Worm (Caenorhabditis elegans): ENCODE data around the gene F44D12.2.
"Not testable (repeated sequence)": the region's sequence is repeated elsewhere in the genome, so short reads cannot be mapped to it uniquely, and the experiment has no call there.

Gene F44D12.2

ce11 chrIV:10028779-10029178 lies 11.2 kb upstream of the F44D12.2 start, which contains the start of the genes F44D12.16 and msd-2:
Gene F44D12.16 (plus strand): TSS chrIV:10029079.
Gene msd-2 (plus strand): TSS chrIV:10029083.
- not testable (repeated sequence) for TF ChIP-seq ama-1 (optimal IDR thresholded peaks at IDR 0.05); nhr-28 (tag; optimal IDR thresholded peaks at IDR 0.05); nhr-77 (tag; optimal IDR thresholded peaks at IDR 0.05)

DNA sequence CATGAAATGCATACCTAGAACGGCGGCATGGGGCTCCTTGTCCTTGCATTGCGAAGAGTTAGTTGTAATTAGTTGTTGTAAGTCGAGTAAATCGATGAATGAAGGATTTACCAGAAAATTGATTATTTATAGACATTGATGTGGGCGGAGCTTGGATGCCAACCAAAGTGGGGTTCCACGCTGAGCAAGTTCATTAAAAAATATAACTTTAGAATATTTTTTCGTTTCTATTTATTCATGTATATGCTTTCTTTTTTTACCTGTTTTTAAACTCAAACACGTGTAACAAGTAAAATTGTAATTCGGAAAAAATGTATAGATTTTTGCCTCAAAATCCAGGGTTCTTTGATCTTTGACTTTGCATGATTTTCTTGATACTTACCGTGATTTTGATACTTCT lies 10.0 kb upstream of the F44D12.2 start, which contains the start of gene gipc-2:
TSS of gene gipc-2 (minus strand) at position 101 of the 400 bp plus-strand sequence.
- no peak for TF ChIP-seq ztf-4 (tag; optimal IDR thresholded peaks at IDR 0.05)
- no peak for TF ChIP-seq elt-1 (tag; optimal IDR thresholded peaks at IDR 0.05)
- no peak for TF ChIP-seq lsy-12 (tag; optimal IDR thresholded peaks at IDR 0.05)
- TF ChIP-seq egl-27 (tag; optimal IDR thresholded peaks at IDR 0.05) = no peak
- no peak for TF ChIP-seq R02D3.7 (tag; optimal IDR thresholded peaks at IDR 0.05)
- TF ChIP-seq nhr-25 (tag; optimal IDR thresholded peaks at IDR 0.05) = no peak
- TF ChIP-seq nhr-76 (tag; optimal IDR thresholded peaks at IDR 0.05) = no peak
- no peak for TF ChIP-seq unc-62 (GFP tag; optimal IDR thresholded peaks at IDR 0.05)
- no peak for TF ChIP-seq ama-1 (optimal IDR thresholded peaks at IDR 0.05)
- no peak for TF ChIP-seq ceh-9 (tag; optimal IDR thresholded peaks at IDR 0.05)
- TF ChIP-seq zag-1 (tag; optimal IDR thresholded peaks at IDR 0.05) = no peak
- TF ChIP-seq lin-39 (tag; optimal IDR thresholded peaks at IDR 0.05) = no peak
- no peak for TF ChIP-seq pha-4 (tag; optimal IDR thresholded peaks at IDR 0.05)
- TF ChIP-seq snpc-4 (tag; optimal IDR thresholded peaks at IDR 0.05) = no peak
- TF ChIP-seq mml-1 (tag; optimal IDR thresholded peaks at IDR 0.05) = no peak
- no peak for TF ChIP-seq nfya-1 (tag; optimal IDR thresholded peaks at IDR 0.05; ENCODE audit: insufficient read depth)
- no peak for TF ChIP-seq ceh-28 (tag; optimal IDR thresholded peaks at IDR 0.05)
- TF ChIP-seq ZK546.5 (tag; optimal IDR thresholded peaks at IDR 0.05) = no peak
- TF ChIP-seq fos-1 (tag; optimal IDR thresholded peaks at IDR 0.05) = no peak
- TF ChIP-seq elt-2 (tag; optimal IDR thresholded peaks at IDR 0.05) = no peak

- no peak for TF ChIP-seq pha-4 (tag; optimal IDR thresholded peaks at IDR 0.05)
- TF ChIP-seq nhr-23 (tag; optimal IDR thresholded peaks at IDR 0.05) = no peak
- TF ChIP-seq aly-2 (tag; optimal IDR thresholded peaks at IDR 0.05) = no peak
- TF ChIP-seq daf-12 (tag; optimal IDR thresholded peaks at IDR 0.05) = no peak
- TF ChIP-seq nhr-76 (tag; optimal IDR thresholded peaks at IDR 0.05) = no peak
- no peak for TF ChIP-seq nhr-43 (tag; optimal IDR thresholded peaks at IDR 0.05; ENCODE audit: poor library complexity, severe bottlenecking)
- TF ChIP-seq zag-1 (tag; optimal IDR thresholded peaks at IDR 0.05) = no peak
- TF ChIP-seq ztf-4 (tag; optimal IDR thresholded peaks at IDR 0.05) = no peak
- TF ChIP-seq fkh-2 (tag; optimal IDR thresholded peaks at IDR 0.05) = no peak
- no peak for TF ChIP-seq lin-15B (tag; optimal IDR thresholded peaks at IDR 0.05)
- TF ChIP-seq nhr-67 (tag; optimal IDR thresholded peaks at IDR 0.05) = no peak
- no peak for TF ChIP-seq elt-1 (tag; optimal IDR thresholded peaks at IDR 0.05)
- no peak for TF ChIP-seq snpc-4 (tag; optimal IDR thresholded peaks at IDR 0.05)
- TF ChIP-seq nhr-12 (tag; optimal IDR thresholded peaks at IDR 0.05) = no peak
- TF ChIP-seq ama-1 (optimal IDR thresholded peaks at IDR 0.05) = no peak
- no peak for TF ChIP-seq egl-27 (tag; optimal IDR thresholded peaks at IDR 0.05)
These were observed 8.6 kb upstream of the F44D12.2 start for ce11 chrIV:10026129-10026528.

DNA sequence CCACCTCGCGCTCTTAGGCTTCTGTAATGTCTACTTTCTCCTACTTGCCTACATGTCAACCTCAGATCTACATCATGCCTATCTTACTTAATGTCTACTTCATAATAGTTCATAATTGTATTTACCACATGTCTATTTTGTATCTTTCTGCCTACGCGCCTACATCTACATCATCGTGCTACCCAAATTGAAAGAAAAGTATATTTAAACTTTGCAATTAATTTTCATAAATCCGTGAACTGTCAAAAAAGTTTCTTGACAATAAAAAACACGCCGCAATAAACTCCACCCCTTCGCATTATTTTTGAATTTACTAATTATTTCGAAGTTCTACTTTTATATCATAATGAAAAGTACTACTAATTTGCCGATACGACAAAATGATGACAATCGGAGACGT lies 5.5 kb upstream of the F44D12.2 start, which contains the start of gene F44D12.8:
TSS of gene F44D12.8 (plus strand) at position 301 of the 400 bp plus-strand sequence.
- TF ChIP-seq nhr-12 (tag; optimal IDR thresholded peaks at IDR 0.05) = no peak
- TF ChIP-seq skn-1 (tag; optimal IDR thresholded peaks at IDR 0.05) = no peak
- no peak for TF ChIP-seq elt-3 (tag; optimal IDR thresholded peaks at IDR 0.05)
- no peak for TF ChIP-seq nhr-237 (tag; optimal IDR thresholded peaks at IDR 0.05)
- no peak for TF ChIP-seq elt-1 (tag; optimal IDR thresholded peaks at IDR 0.05)
- no peak for TF ChIP-seq lsy-12 (tag; optimal IDR thresholded peaks at IDR 0.05)
- no peak for TF ChIP-seq egl-27 (tag; optimal IDR thresholded peaks at IDR 0.05)
- no peak for TF ChIP-seq unc-62 (GFP tag; optimal IDR thresholded peaks at IDR 0.05)
- no peak for TF ChIP-seq fkh-10 (GFP tag; optimal IDR thresholded peaks at IDR 0.05)
- TF ChIP-seq ceh-82 (tag; optimal IDR thresholded peaks at IDR 0.05) = no peak
- TF ChIP-seq lin-15B (tag; optimal IDR thresholded peaks at IDR 0.05) = no peak
- no peak for TF ChIP-seq daf-12 (tag; optimal IDR thresholded peaks at IDR 0.05)
- no peak for TF ChIP-seq hmg-11 (tag; optimal IDR thresholded peaks at IDR 0.05)
- TF ChIP-seq ama-1 (optimal IDR thresholded peaks at IDR 0.05) = no peak
- no peak for TF ChIP-seq ZK546.5 (tag; optimal IDR thresholded peaks at IDR 0.05)
- TF ChIP-seq nfya-1 (tag; optimal IDR thresholded peaks at IDR 0.05; ENCODE audit: insufficient read depth) = no peak
- TF ChIP-seq fos-1 (tag; optimal IDR thresholded peaks at IDR 0.05) = no peak
- TF ChIP-seq ceh-28 (tag; optimal IDR thresholded peaks at IDR 0.05) = no peak
